Worm (Caenorhabditis elegans) whole organism, midembryonic: ENCODE data around the gene lge-1.

Experiments
- T22C8.4 ChIP-seq: fragments of 200-800 bp; sonication (Bioruptor generic); IDR thresholded peaks from 2 replicates; pipeline ENCODE4 v1.3.6; 2022; ENCODE audit warnings: missing genetic modification characterization, missing compliant biosample characterization
- cog-1 ChIP-seq: sonication (generic microtip); optimal IDR thresholded peaks from 2 replicates; lab custom pipeline; 2016; ENCODE audit warnings: missing genetic modification characterization, missing compliant biosample characterization
- flt-1 ChIP-seq: fragments of 200-800 bp; sonication (Bioruptor generic); IDR thresholded peaks from 2 replicates; pipeline ENCODE4 v1.3.6; 2022; ENCODE audit warnings: missing genetic modification characterization, missing compliant biosample characterization
- klf-2 ChIP-seq: fragments of 200-800 bp; sonication (Bioruptor generic); conservative IDR thresholded peaks from 2 replicates; pipeline ENCODE4 v1.3.6; 2022; ENCODE audit warnings: missing genetic modification reagents, missing genetic modification characterization, missing compliant biosample characterization
- med-1 ChIP-seq: sonication (generic microtip); optimal IDR thresholded peaks from 2 replicates; lab custom pipeline; 2017; ENCODE audit warnings: missing genetic modification characterization, mild to moderate bottlenecking, missing compliant biosample characterization, antibody characterized with exemption, missing genetic modification reagents; ENCODE audit not compliant: insufficient read depth
- ref-1 ChIP-seq: fragments of 200-800 bp; sonication (Bioruptor generic); conservative IDR thresholded peaks from 2 replicates; pipeline ENCODE4 v1.3.6; 2022; ENCODE audit warnings: missing genetic modification reagents, missing genetic modification characterization, missing compliant biosample characterization
- tab-1 ChIP-seq: fragments of 200-800 bp; sonication (Bioruptor generic); IDR thresholded peaks from 2 replicates; pipeline ENCODE4 v1.3.6; 2022; ENCODE audit warnings: missing genetic modification characterization, missing compliant biosample characterization
- ztf-23 ChIP-seq: fragments of 200-800 bp; sonication (Bioruptor generic); IDR thresholded peaks from 2 replicates; pipeline ENCODE4 v1.3.6; 2022; ENCODE audit warnings: missing genetic modification reagents, missing genetic modification characterization, missing compliant biosample characterization
- ztf-29 ChIP-seq: fragments of 200-800 bp; sonication (Bioruptor generic); IDR thresholded peaks from 2 replicates; pipeline ENCODE4 v1.3.6; 2022; ENCODE audit warnings: missing genetic modification reagents, missing genetic modification characterization, missing compliant biosample characterization

Gene lge-1

ce11 chrX:11010565-11010964, 44.2 kb downstream of the lge-1 start, which contains the start of gene F58A3.4:
TSS of gene F58A3.4 (minus strand) at chrX:11010665.
- no peak for TF ChIP-seq cog-1 (tag; lab: Kevin White, UChicago)
- TF ChIP-seq ref-1, result no peak
- TF ChIP-seq tab-1 (GFP tag; lab: Robert Waterston, UW), result no peak
- TF ChIP-seq T22C8.4 (GFP tag; lab: Robert Waterston, UW), result no peak
- no peak for TF ChIP-seq flt-1 (GFP tag; lab: Robert Waterston, UW)
- TF ChIP-seq med-1 (GFP tag; lab: Kevin White, UChicago), result no peak

ce11 chrX:11012337-11012736, 46.0 kb downstream of the lge-1 start, which contains the start of gene F58A3.3:
TSS of gene F58A3.3 (plus strand) at chrX:11012637.
- no peak for TF ChIP-seq tab-1 (GFP tag; lab: Robert Waterston, UW)
- TF ChIP-seq klf-2 (GFP tag; lab: Robert Waterston, UW), result no peak
- no peak for TF ChIP-seq flt-1 (GFP tag; lab: Robert Waterston, UW)
- TF ChIP-seq T22C8.4 (GFP tag; lab: Robert Waterston, UW), result no peak
- TF ChIP-seq med-1 (GFP tag; lab: Kevin White, UChicago), result no peak
- TF ChIP-seq ztf-23 (GFP tag; lab: Robert Waterston, UW), result no peak
- TF ChIP-seq cog-1 (tag; lab: Kevin White, UChicago), result no peak
- no peak for TF ChIP-seq ref-1
- no peak for TF ChIP-seq ztf-29 (GFP tag; lab: Robert Waterston, UW)

- TF ChIP-seq tab-1 (GFP tag; lab: Robert Waterston, UW), result no peak
- no peak for TF ChIP-seq T22C8.4 (GFP tag; lab: Robert Waterston, UW)
- no peak for TF ChIP-seq ztf-29 (GFP tag; lab: Robert Waterston, UW)
- TF ChIP-seq med-1 (GFP tag; lab: Kevin White, UChicago), result no peak
- TF ChIP-seq ztf-23 (GFP tag; lab: Robert Waterston, UW), result no peak
These were observed 48.3 kb downstream of the lge-1 start for ce11 chrX:11014394-11015280.

ce11 chrX:11016100-11016499, 49.7 kb downstream of the lge-1 start, which contains the start of gene egl-15:
TSS of gene egl-15 (plus strand) at chrX:11016400.
- TF ChIP-seq klf-2 (GFP tag; lab: Robert Waterston, UW) (no peak), T22C8.4 (GFP tag; lab: Robert Waterston, UW) (no peak), flt-1 (GFP tag; lab: Robert Waterston, UW) (no peak), ztf-29 (GFP tag; lab: Robert Waterston, UW) (no peak), ztf-23 (GFP tag; lab: Robert Waterston, UW) (no peak), cog-1 (tag; lab: Kevin White, UChicago) (no peak), med-1 (GFP tag; lab: Kevin White, UChicago) (no peak), tab-1 (GFP tag; lab: Robert Waterston, UW) (no peak), ref-1 (no peak)
